Fruit fly (Drosophila melanogaster) whole organism, wandering third instar larva: ENCODE data around the gene Apt1.

ENCODE experiments used
- Abd-B ChIP-seq: fragments of >200 bp; optimal IDR thresholded peaks from 2 replicates; lab custom pipeline; 2017; ENCODE audit warnings: missing biosample characterization, missing genetic modification characterization
- CrebA ChIP-seq: fragments of 200-800 bp; sonication (Bioruptor generic); optimal IDR thresholded peaks from 2 replicates; lab custom pipeline; 2016; ENCODE audit warnings: missing biosample characterization, mild to moderate bottlenecking, missing genetic modification characterization, borderline replicate concordance
- Dfd ChIP-seq: fragments of >200 bp; optimal IDR thresholded peaks from 2 replicates; lab custom pipeline; 2017; ENCODE audit warnings: missing biosample characterization, missing genetic modification characterization
- OdsH ChIP-seq: fragments of 200-800 bp; sonication (Bioruptor generic); optimal IDR thresholded peaks from 2 replicates; lab custom pipeline; 2016; ENCODE audit warnings: missing biosample characterization, mild to moderate bottlenecking, missing genetic modification characterization
- Sp1 ChIP-seq: fragments of 200-800 bp; sonication (Bioruptor generic); optimal IDR thresholded peaks from 3 replicates; lab custom pipeline; 2019; ENCODE audit warnings: missing biosample characterization, mild to moderate bottlenecking, missing genetic modification characterization, moderate library complexity
- h ChIP-seq: fragments of 200-800 bp; sonication (Bioruptor generic); optimal IDR thresholded peaks from 3 replicates; lab custom pipeline; 2016; ENCODE audit warnings: missing biosample characterization, mild to moderate bottlenecking, missing genetic modification characterization
- lola ChIP-seq: fragments of >200 bp; optimal IDR thresholded peaks from 2 replicates; lab custom pipeline; 2017; ENCODE audit warnings: missing biosample characterization, missing genetic modification characterization
- pan ChIP-seq: fragments of >200 bp; optimal IDR thresholded peaks from 2 replicates; lab custom pipeline; 2017
- psq ChIP-seq: fragments of 200-800 bp; sonication (Bioruptor generic); optimal IDR thresholded peaks from 3 replicates; lab custom pipeline; 2017; ENCODE audit warnings: missing biosample characterization, mild to moderate bottlenecking, missing genetic modification characterization, moderate library complexity
- rgr ChIP-seq: fragments of 200-800 bp; sonication (Bioruptor generic); optimal IDR thresholded peaks from 3 replicates; lab custom pipeline; 2016; ENCODE audit warnings: missing biosample characterization, mild to moderate bottlenecking, missing genetic modification characterization

- TF ChIP-seq OdsH (GFP tag; lab: Kevin White, UChicago), result no peak
- no peak for TF ChIP-seq Dfd (GFP tag; lab: Kevin White, UChicago)
- no peak for TF ChIP-seq CrebA
- no peak for TF ChIP-seq h
- TF ChIP-seq Sp1, result no peak
- TF ChIP-seq psq, result no peak
- TF ChIP-seq pan (lab: Kevin White, UChicago), result no peak
- TF ChIP-seq lola, result no peak
- TF ChIP-seq Abd-B, result no peak
- TF ChIP-seq rgr (GFP tag; lab: Kevin White, UChicago), result no peak
Observed at dm6 chr3L:11578847-11579246, 49.0 kb upstream of the Apt1 start.
